Worm (Caenorhabditis elegans): Measurements from ENCODE around the gene C18H7.11.

The C18H7.11 gene

DNA sequence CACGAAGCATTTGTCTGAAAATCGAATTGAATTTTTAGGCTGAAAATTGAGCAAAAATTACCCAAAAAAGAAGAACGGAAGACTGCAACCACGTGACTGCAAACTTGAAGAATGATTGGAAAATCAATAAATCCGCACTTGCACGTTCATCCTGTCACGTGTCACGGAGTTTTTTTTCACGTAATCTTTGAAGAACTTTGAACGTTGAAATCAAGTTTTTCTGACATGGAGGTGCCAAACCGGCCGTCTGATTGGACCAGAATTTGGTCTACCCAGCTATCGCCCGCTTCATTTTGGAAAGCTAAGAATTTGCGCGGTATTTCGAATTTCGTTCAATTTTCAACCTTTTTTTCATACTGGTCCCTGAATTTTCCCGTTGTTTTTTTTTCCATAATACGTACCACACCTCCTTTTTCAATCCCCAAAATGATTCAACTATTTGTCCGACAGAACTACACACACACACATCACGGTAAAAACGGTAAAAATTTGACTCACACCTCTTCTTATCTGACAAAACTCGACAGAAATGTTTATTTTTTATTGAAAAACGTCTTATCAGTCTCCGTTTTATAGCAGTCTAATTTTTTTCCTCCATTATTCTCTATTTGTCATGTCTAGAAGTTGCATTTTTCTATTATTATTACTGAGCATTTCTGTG lies at the start of gene C18H7.11, which contains the start of gene C18H7.7:
Gene C18H7.11 (plus strand): TSS at position 611 of the 661 bp plus-strand sequence.
Gene C18H7.7 (minus strand): TSS at position 101 of the 661 bp plus-strand sequence.
- TF ChIP-seq ztf-29 (GFP tag; IDR thresholded peaks at IDR 0.05): no peak
- TF ChIP-seq ztf-23 (GFP tag; IDR thresholded peaks at IDR 0.05): no peak
- TF ChIP-seq ref-1 (GFP tag; conservative IDR thresholded peaks at IDR 0.05): no peak
- no peak for TF ChIP-seq T22C8.4 (GFP tag; IDR thresholded peaks at IDR 0.05)
- TF ChIP-seq flt-1 (GFP tag; IDR thresholded peaks at IDR 0.05): no peak
- no peak for TF ChIP-seq med-1 (GFP tag; optimal IDR thresholded peaks at IDR 0.05; ENCODE audit: insufficient read depth)

ce11 chrIV:548000-548399 lies 48.7 kb upstream of the C18H7.11 start, which contains the start of gene F56A11.4:
TSS of gene F56A11.4 (plus strand) at chrIV:548300.
- TF ChIP-seq ref-1 (GFP tag; conservative IDR thresholded peaks at IDR 0.05) (no peak), T22C8.4 (GFP tag; IDR thresholded peaks at IDR 0.05) (no peak)

- TF ChIP-seq ztf-29 (GFP tag; IDR thresholded peaks at IDR 0.05) (no peak), ref-1 (GFP tag; conservative IDR thresholded peaks at IDR 0.05) (no peak), tab-1 (GFP tag; IDR thresholded peaks at IDR 0.05) (no peak), T22C8.4 (GFP tag; IDR thresholded peaks at IDR 0.05) (no peak), med-1 (GFP tag; optimal IDR thresholded peaks at IDR 0.05; ENCODE audit: insufficient read depth) (no peak), flt-1 (GFP tag; IDR thresholded peaks at IDR 0.05) (no peak), ztf-23 (GFP tag; IDR thresholded peaks at IDR 0.05) (no peak), cog-1 (tag; optimal IDR thresholded peaks at IDR 0.05) (no peak), klf-2 (GFP tag; conservative IDR thresholded peaks at IDR 0.05) (no peak)
Measured at ce11 chrIV:551923-552322, 44.8 kb upstream of the C18H7.11 start.

ce11 chrIV:554005-554404 lies 42.7 kb upstream of the C18H7.11 start:
- TF ChIP-seq tab-1 (GFP tag; IDR thresholded peaks at IDR 0.05) (no peak), klf-2 (GFP tag; conservative IDR thresholded peaks at IDR 0.05) (no peak), med-1 (GFP tag; optimal IDR thresholded peaks at IDR 0.05; ENCODE audit: insufficient read depth) (no peak), ref-1 (GFP tag; conservative IDR thresholded peaks at IDR 0.05) (no peak)

DNA sequence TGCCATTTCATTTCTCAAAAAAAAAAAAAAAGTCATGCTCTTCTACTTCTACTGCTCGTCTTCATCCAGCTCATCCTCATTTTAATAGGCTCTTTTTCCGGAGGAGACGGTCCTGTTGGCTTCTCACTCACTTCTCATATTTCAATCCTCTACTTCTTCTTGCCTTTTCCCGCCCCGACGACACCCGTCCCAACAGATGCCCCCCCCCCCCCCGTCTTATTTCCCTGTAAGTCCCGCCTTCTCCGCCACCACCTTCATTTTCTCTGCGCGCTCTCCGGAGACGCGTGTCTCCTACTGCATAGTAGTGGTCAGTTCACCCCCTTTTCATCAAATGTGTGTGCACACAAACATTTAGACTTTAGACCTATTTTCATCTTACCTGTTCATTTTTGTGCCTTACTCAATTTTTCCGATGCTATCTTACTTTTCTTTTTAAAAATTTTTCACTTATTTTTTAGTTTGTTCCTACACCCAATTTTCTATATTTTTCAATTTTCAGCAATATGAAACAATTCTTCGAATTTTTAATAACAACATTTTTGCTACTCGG lies 37.9 kb upstream of the C18H7.11 start, which contains the start of gene efn-4:
Gene efn-4 (plus strand): TSS at position 500 of the 550 bp plus-strand sequence.
- no peak for TF ChIP-seq klf-2 (GFP tag; conservative IDR thresholded peaks at IDR 0.05)
- 0 out of 2 replicates have a peak, but pooled peaks have one; percentile 8 for TF ChIP-seq ztf-23 (GFP tag; IDR thresholded peaks at IDR 0.05)

ce11 chrIV:560314-560713 lies 36.4 kb upstream of the C18H7.11 start:
- TF ChIP-seq ztf-29 (GFP tag; IDR thresholded peaks at IDR 0.05) (no peak), tab-1 (GFP tag; IDR thresholded peaks at IDR 0.05) (no peak), flt-1 (GFP tag; IDR thresholded peaks at IDR 0.05) (no peak), klf-2 (GFP tag; conservative IDR thresholded peaks at IDR 0.05) (no peak), ztf-23 (GFP tag; IDR thresholded peaks at IDR 0.05) (no peak), ref-1 (GFP tag; conservative IDR thresholded peaks at IDR 0.05) (no peak), cog-1 (tag; optimal IDR thresholded peaks at IDR 0.05) (no peak), med-1 (GFP tag; optimal IDR thresholded peaks at IDR 0.05; ENCODE audit: insufficient read depth) (no peak), T22C8.4 (GFP tag; IDR thresholded peaks at IDR 0.05) (no peak)

- no peak for TF ChIP-seq klf-2 (GFP tag; conservative IDR thresholded peaks at IDR 0.05)
Measured at ce11 chrIV:560780-561179, 35.9 kb upstream of the C18H7.11 start.

DNA sequence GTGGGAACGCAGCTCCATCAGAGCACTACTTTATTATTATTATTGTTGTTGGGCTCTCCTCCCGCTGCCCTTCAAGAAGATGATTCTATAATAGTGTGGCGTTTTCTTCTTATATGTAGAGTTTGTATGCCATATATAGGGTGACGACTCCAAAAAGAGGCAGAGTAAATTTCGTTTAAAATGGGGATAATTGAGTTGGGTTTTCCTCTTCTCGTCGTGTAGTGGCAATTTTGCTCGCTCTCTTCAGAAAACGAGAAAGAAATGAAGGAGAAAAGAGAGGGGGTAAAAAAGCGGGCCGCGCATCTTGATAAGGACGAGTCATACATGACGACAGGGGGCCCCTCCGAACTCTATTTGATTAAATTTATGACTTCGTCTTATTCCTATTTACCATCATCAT lies 33.3 kb upstream of the C18H7.11 start:
- no peak for TF ChIP-seq flt-1 (GFP tag; IDR thresholded peaks at IDR 0.05)
- TF ChIP-seq ztf-23 (GFP tag; IDR thresholded peaks at IDR 0.05): no peak
- TF ChIP-seq cog-1 (tag; optimal IDR thresholded peaks at IDR 0.05): no peak

ce11 chrIV:564000-564399 lies 32.7 kb upstream of the C18H7.11 start:
- no peak for TF ChIP-seq tab-1 (GFP tag; IDR thresholded peaks at IDR 0.05)

DNA sequence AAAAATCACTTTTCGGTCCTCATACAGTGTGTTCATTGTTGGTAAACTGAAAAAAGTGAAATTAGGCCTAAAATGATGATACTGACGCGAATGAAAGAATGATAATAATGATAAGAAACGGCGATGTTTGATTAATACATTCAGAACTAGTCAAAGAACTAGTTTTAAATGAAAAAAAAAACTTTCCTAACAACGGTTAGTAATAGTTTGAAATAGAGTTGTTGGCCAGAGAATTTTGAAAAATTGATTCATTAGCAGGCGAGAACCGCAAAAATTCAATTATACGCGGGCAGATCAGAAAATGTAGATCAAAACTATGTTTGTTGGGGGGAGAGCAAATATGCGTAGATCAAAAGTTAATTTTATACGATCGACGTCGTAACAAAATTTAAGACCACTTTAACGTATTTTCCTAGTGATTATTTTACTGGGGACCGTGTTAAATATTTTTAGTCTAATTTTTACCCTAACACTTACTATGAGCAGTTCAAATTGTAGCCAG lies 25.9 kb upstream of the C18H7.11 start, which contains the start of gene F56A11.5:
Gene F56A11.5 (minus strand): TSS at position 51 of the 502 bp plus-strand sequence.
- TF ChIP-seq med-1 (GFP tag; optimal IDR thresholded peaks at IDR 0.05; ENCODE audit: insufficient read depth) (no peak), cog-1 (tag; optimal IDR thresholded peaks at IDR 0.05) (no peak), ref-1 (GFP tag; conservative IDR thresholded peaks at IDR 0.05) (no peak), flt-1 (GFP tag; IDR thresholded peaks at IDR 0.05) (no peak), klf-2 (GFP tag; conservative IDR thresholded peaks at IDR 0.05) (no peak), ztf-29 (GFP tag; IDR thresholded peaks at IDR 0.05) (no peak), T22C8.4 (GFP tag; IDR thresholded peaks at IDR 0.05) (no peak), tab-1 (GFP tag; IDR thresholded peaks at IDR 0.05) (no peak), ztf-23 (GFP tag; IDR thresholded peaks at IDR 0.05) (no peak)

- no peak for TF ChIP-seq T22C8.4 (GFP tag; IDR thresholded peaks at IDR 0.05)
- TF ChIP-seq tab-1 (GFP tag; IDR thresholded peaks at IDR 0.05): 0 out of 2 replicates have a peak, but pooled peaks have one; percentile 29
Measured at ce11 chrIV:572487-572886, 24.2 kb upstream of the C18H7.11 start, which contains the start of gene gex-2. TSS of gene gex-2 (plus strand) at chrIV:572769.

All from whole organism, midembryonic.